Fruit fly (Drosophila melanogaster): ENCODE data around the gene mat.

The mat gene

dm6 chr3L:882236-882891 lies 20.3 kb upstream of the mat start:
- peak; percentile 76 for TF ChIP-seq kay (GFP tag; ENCODE audit: borderline replicate concordance)
- TF ChIP-seq CG5204 (GFP tag; optimal IDR thresholded peaks at IDR 0.05), result no peak
- TF ChIP-seq tj (GFP tag; optimal IDR thresholded peaks at IDR 0.05), result no peak
- TF ChIP-seq CG7045 (GFP tag; optimal IDR thresholded peaks at IDR 0.05), result peak; percentile 22

dm6 chr3L:882892-883255 lies 19.8 kb upstream of the mat start:
- TF ChIP-seq tj (GFP tag; optimal IDR thresholded peaks at IDR 0.05) (peak; percentile 11), CG5204 (GFP tag; optimal IDR thresholded peaks at IDR 0.05) (no peak)

dm6 chr3L:883786-884185 lies 18.9 kb upstream of the mat start:
- no peak for TF ChIP-seq pad (GFP tag; optimal IDR thresholded peaks at IDR 0.05)
- TF ChIP-seq tj (GFP tag; optimal IDR thresholded peaks at IDR 0.05), result peak; percentile 83

DNA sequence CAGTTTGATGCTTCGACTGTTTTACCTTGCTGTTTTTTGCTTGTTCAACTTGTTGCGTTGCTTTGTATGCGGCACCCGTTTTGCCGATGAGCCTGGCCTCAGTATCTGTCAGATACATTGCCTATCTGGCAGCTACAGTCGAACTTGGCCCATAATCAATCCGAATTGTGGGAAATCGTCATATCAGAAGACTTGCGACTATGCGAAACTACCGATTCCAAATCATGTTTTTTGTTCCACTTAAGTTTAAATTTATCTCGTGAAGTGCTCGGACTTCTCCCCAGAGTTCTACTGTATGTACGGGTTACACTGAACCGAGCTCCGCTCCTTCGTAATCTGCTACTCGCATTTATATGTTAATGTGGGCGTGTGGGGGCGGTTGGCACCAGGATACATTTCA lies 18.5 kb upstream of the mat start:
- TF ChIP-seq cic (GFP tag; optimal IDR thresholded peaks at IDR 0.05) (no peak), tj (GFP tag; optimal IDR thresholded peaks at IDR 0.05) (no peak), Clk (GFP tag; optimal IDR thresholded peaks at IDR 0.05) (no peak), CG1620 (GFP tag; optimal IDR thresholded peaks at IDR 0.05) (no peak), CG7101 (tag; optimal IDR thresholded peaks at IDR 0.05) (no peak), ovo (GFP tag; optimal IDR thresholded peaks at IDR 0.05) (no peak), CG33017 (tag; optimal IDR thresholded peaks at IDR 0.05) (no peak), CG12768 (GFP tag; optimal IDR thresholded peaks at IDR 0.05) (no peak), kay (GFP tag; ENCODE audit: borderline replicate concordance) (no peak), cnc (optimal IDR thresholded peaks at IDR 0.05) (no peak), Mnt (GFP tag; optimal IDR thresholded peaks at IDR 0.05) (no peak), CG11617 (GFP tag; optimal IDR thresholded peaks at IDR 0.05) (no peak), CG7045 (GFP tag; optimal IDR thresholded peaks at IDR 0.05) (no peak), bab1 (GFP tag; optimal IDR thresholded peaks at IDR 0.05) (no peak), CG14711 (tag; optimal IDR thresholded peaks at IDR 0.05) (no peak), CG5204 (GFP tag; optimal IDR thresholded peaks at IDR 0.05) (no peak), Crg-1 (GFP tag; optimal IDR thresholded peaks at IDR 0.05) (no peak)

dm6 chr3L:885006-885405 lies 17.7 kb upstream of the mat start:
- TF ChIP-seq CG7045 (GFP tag; optimal IDR thresholded peaks at IDR 0.05) (no peak), kay (GFP tag; ENCODE audit: borderline replicate concordance) (peak; percentile 79)

DNA sequence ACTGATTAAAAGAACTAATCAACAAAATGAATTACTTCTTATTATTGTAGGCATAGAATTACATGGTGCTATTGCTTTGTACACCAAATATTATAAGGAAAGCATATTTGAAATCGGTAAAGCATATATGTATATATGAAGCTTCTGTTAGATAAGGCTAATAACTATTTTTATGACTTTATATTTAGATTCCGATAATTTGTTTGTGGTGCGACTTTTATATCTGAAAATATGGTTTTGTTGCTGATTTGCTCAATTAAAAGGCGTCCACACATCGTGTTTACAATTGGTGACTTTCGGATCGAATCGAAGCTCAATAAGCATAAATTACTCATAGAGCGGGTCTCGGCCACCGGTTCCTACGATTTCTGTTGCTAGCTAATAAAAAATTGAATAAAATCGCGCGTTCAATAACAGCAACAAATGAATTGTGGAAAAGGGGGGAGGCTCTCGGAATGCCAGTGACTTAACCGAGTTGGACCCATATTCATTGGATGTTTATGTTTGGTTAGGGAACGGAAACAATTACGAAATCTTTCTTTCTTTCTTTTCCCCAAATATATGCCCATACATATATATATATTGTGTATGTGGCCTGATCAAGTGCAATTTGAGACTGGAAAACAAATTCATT lies 17.0 kb upstream of the mat start:
- TF ChIP-seq tj (GFP tag; optimal IDR thresholded peaks at IDR 0.05) (peak; percentile 66), Crg-1 (GFP tag; optimal IDR thresholded peaks at IDR 0.05) (no peak)

DNA sequence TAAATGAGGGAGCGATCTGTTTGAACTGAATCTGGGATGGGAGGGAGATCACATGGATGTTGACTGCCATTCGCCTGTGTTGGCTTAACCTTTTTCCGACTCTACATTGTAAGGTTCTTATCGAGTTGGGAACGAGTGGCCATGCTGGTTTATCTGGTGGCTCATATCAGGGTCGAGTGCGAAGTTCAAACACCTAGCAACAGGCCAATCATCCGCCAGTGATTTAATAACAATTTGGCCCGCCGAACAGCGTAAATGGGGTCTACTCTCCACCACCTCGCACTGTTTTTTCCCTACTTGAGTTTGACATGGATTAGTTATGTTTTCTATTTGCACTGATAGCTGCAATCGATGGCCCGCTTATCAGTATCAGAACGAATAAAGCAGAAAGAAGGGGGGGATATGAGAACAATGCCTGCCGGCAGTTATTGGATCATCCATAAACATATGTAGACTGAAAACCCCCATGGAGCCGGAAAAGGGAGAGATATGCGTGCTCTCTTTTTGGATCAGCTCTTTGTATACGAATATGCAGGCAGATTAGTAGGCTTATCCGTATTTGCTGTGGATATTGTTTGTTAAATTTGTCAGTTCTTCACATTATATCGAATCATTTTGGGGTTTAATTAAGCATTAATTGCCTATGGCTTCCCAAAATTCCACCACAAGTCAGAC lies 15.1 kb upstream of the mat start:
- no peak for TF ChIP-seq toe (GFP tag; optimal IDR thresholded peaks at IDR 0.05)
- TF ChIP-seq CG12768 (GFP tag; optimal IDR thresholded peaks at IDR 0.05), result peak; percentile 24
- TF ChIP-seq pad (GFP tag; optimal IDR thresholded peaks at IDR 0.05), result peak; percentile 7
- TF ChIP-seq CG7045 (GFP tag; optimal IDR thresholded peaks at IDR 0.05), result peak; percentile 1

- no peak for TF ChIP-seq CG12768 (GFP tag; optimal IDR thresholded peaks at IDR 0.05)
- no peak for TF ChIP-seq Hr96 (GFP tag; optimal IDR thresholded peaks at IDR 0.05)
- no peak for TF ChIP-seq cnc (optimal IDR thresholded peaks at IDR 0.05)
- TF ChIP-seq tj (GFP tag; optimal IDR thresholded peaks at IDR 0.05), result no peak
- TF ChIP-seq CG33017 (tag; optimal IDR thresholded peaks at IDR 0.05), result no peak
- no peak for TF ChIP-seq ovo (GFP tag; optimal IDR thresholded peaks at IDR 0.05)
- TF ChIP-seq cic (GFP tag; optimal IDR thresholded peaks at IDR 0.05), result no peak
- no peak for TF ChIP-seq toe (GFP tag; optimal IDR thresholded peaks at IDR 0.05)
- TF ChIP-seq Clk (GFP tag; optimal IDR thresholded peaks at IDR 0.05), result no peak
- TF ChIP-seq CG7045 (GFP tag; optimal IDR thresholded peaks at IDR 0.05), result no peak
- TF ChIP-seq CG1620 (GFP tag; optimal IDR thresholded peaks at IDR 0.05), result no peak
- TF ChIP-seq Mnt (GFP tag; optimal IDR thresholded peaks at IDR 0.05), result no peak
- TF ChIP-seq Crg-1 (GFP tag; optimal IDR thresholded peaks at IDR 0.05), result no peak
These were observed 14.3 kb upstream of the mat start for dm6 chr3L:888372-888771.
